Fruit fly (Drosophila melanogaster): ENCODE data around the gene CG1316.

The CG1316 gene

DNA sequence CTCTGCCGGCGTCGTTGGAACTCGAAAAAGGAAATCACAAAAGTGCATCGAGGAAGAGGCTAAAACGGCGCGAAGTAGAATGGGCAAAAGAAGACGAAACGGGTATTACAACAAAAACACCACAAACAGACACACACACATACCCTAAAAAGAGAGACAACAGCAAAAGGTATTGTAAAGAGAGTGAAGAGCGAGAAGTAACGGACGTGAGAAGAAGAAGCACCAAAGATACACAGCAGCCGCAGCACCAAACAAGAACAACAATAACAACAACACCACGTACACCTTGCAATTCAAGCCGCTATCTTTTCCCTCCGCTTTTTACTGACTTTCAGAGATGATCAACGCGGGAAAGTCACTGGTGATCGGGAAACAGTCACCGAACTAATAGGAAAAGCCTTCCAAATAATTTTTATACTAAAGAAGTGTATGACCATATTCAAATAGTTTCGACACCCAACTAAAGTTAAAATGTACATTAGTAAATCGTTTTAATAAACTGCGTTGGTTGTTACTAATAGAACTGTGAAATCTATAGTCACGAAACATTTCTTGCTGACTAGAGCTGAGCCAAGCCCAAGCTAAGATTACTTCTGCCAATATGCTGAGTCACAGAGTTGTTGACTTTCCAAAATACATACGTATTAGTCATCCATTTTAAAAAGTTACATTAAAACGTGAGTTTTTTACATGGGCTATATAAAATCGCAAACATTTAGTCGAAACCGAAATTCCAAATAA, 31.4 kb upstream of the CG1316 start (continued):
- TF ChIP-seq peb (GFP tag; IDR thresholded peaks at IDR 0.05) (no peak), hth (optimal IDR thresholded peaks at IDR 0.05) (no peak), fu2 (GFP tag; optimal IDR thresholded peaks at IDR 0.05) (no peak), CG13287 (GFP tag; IDR thresholded peaks at IDR 0.05; ENCODE audit: partially characterized antibody) (no peak), CG13894 (tag; optimal IDR thresholded peaks at IDR 0.05) (no peak), Bteb2 (GFP tag; optimal IDR thresholded peaks at IDR 0.05) (no peak), ranshi (GFP tag; IDR thresholded peaks at IDR 0.05) (no peak), ttk (GFP tag; IDR thresholded peaks at IDR 0.05) (no peak), GATAe (GFP tag; conservative IDR thresholded peaks at IDR 0.05) (no peak), CG3163 (GFP tag; optimal IDR thresholded peaks at IDR 0.05) (peak; percentile 81), CG10431 (GFP tag; optimal IDR thresholded peaks at IDR 0.05) (no peak), Hr39 (optimal IDR thresholded peaks at IDR 0.05) (no peak), ase (GFP tag; IDR thresholded peaks at IDR 0.05) (no peak), CG2712 (tag; optimal IDR thresholded peaks at IDR 0.05) (no peak), CG9932 (GFP tag; IDR thresholded peaks at IDR 0.05) (no peak), CG3838 (GFP tag; optimal IDR thresholded peaks at IDR 0.05) (no peak), CG10321 (GFP tag; IDR thresholded peaks at IDR 0.05) (no peak), B-H1 (GFP tag; IDR thresholded peaks at IDR 0.05) (no peak), Ravus (GFP tag; IDR thresholded peaks at IDR 0.05) (no peak), jumu (GFP tag; optimal IDR thresholded peaks at IDR 0.05) (no peak), NK7.1 (GFP tag; optimal IDR thresholded peaks at IDR 0.05) (no peak), gce (GFP tag; IDR thresholded peaks at IDR 0.05) (no peak), CG10366 (GFP tag; IDR thresholded peaks at IDR 0.05) (no peak), Xbp1 (GFP tag; optimal IDR thresholded peaks at IDR 0.05) (no peak), ewg (GFP tag; optimal IDR thresholded peaks at IDR 0.05) (no peak), mam (GFP tag; optimal IDR thresholded peaks at IDR 0.05) (no peak), nerfin-1 (tag; optimal IDR thresholded peaks at IDR 0.05) (no peak), CG10274 (GFP tag; optimal IDR thresholded peaks at IDR 0.05) (no peak), croc (GFP tag; conservative IDR thresholded peaks at IDR 0.05) (no peak), CG8388 (GFP tag; optimal IDR thresholded peaks at IDR 0.05) (no peak), CG10979 (tag; optimal IDR thresholded peaks at IDR 0.05) (no peak), BEAF-32 (GFP tag; optimal IDR thresholded peaks at IDR 0.05) (no peak), CG10543 (GFP tag; optimal IDR thresholded peaks at IDR 0.05) (no peak), CG8944 (GFP tag; optimal IDR thresholded peaks at IDR 0.05) (no peak), run (tag; optimal IDR thresholded peaks at IDR 0.05) (no peak), CG2678 (tag; optimal IDR thresholded peaks at IDR 0.05) (no peak), tll (GFP tag; optimal IDR thresholded peaks at IDR 0.05) (peak; percentile 23 to 75), Bgb (GFP tag; IDR thresholded peaks at IDR 0.05; ENCODE audit: partially characterized antibody) (no peak), MBD-R2 (GFP tag; IDR thresholded peaks at IDR 0.05) (no peak), br (optimal IDR thresholded peaks at IDR 0.05) (no peak), CG34376 (GFP tag; optimal IDR thresholded peaks at IDR 0.05) (no peak), CG11695 (GFP tag; IDR thresholded peaks at IDR 0.05) (no peak), CG4617 (GFP tag; optimal IDR thresholded peaks at IDR 0.05; ENCODE audit: borderline replicate concordance) (no peak), Adf1 (GFP tag; IDR thresholded peaks at IDR 0.05) (no peak), ci (GFP tag; IDR thresholded peaks at IDR 0.05) (0 out of 3 replicates have a peak, but pooled peaks have one; percentile 24), CG31388 (GFP tag; optimal IDR thresholded peaks at IDR 0.05) (no peak), Myb (GFP tag; optimal IDR thresholded peaks at IDR 0.05) (peak; percentile 8), Rx (GFP tag; IDR thresholded peaks at IDR 0.05) (no peak), CG12155 (GFP tag; optimal IDR thresholded peaks at IDR 0.05) (no peak), tin (GFP tag; optimal IDR thresholded peaks at IDR 0.05) (no peak), eve (GFP tag; optimal IDR thresholded peaks at IDR 0.05) (no peak), CG4282 (GFP tag; optimal IDR thresholded peaks at IDR 0.05) (no peak)
